Worm (Caenorhabditis elegans): Measurements from ENCODE around the gene elo-4.

DNA sequence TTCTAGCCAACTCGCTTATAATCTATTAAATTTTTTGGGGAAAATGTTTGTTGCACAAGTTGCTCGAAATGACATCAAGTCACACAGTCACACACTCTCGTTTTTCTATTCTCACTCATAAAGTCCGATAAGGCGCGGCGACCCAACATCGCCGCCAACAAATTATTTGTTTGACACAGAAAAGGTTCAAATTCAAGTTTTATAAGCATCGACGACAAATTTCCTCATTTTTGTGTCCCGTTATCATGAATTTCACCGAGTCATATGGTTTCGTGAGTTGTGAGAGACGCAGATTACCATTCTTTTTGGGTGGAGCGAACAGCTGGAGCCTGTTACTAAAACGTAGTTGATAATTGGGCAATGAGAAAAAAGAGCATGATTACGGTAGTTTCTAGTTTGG, 44.3 kb downstream of the elo-4 start:
- TF ChIP-seq blmp-1 (tag; optimal IDR thresholded peaks at IDR 0.05; ENCODE audit: insufficient read depth) = no peak
- no peak for TF ChIP-seq ceh-82 (tag; optimal IDR thresholded peaks at IDR 0.05)
- no peak for TF ChIP-seq snpc-4 (tag; optimal IDR thresholded peaks at IDR 0.05)
- no peak for TF ChIP-seq elt-3 (tag; optimal IDR thresholded peaks at IDR 0.05)
- no peak for TF ChIP-seq peb-1 (tag; optimal IDR thresholded peaks at IDR 0.05)
- TF ChIP-seq lsy-2 (tag; optimal IDR thresholded peaks at IDR 0.05) = no peak
- TF ChIP-seq lin-11 (tag; optimal IDR thresholded peaks at IDR 0.05) = no peak
- no peak for TF ChIP-seq lin-13 (GFP tag; optimal IDR thresholded peaks at IDR 0.05)
- peak; percentile 64 for TF ChIP-seq sma-9 (GFP tag; optimal IDR thresholded peaks at IDR 0.05)
- TF ChIP-seq sma-9 (tag; optimal IDR thresholded peaks at IDR 0.05) = no peak
